Fruit fly (Drosophila melanogaster) whole organism, embryonic: ENCODE results near the gene Notum.

Experiments used
- Aef1 ChIP-seq: fragments of 200-800 bp; sonication (Bioruptor generic); IDR thresholded peaks from 3 replicates; pipeline ENCODE4 v1.3.6; 2022; ENCODE audit warnings: missing biosample characterization, missing genetic modification characterization
- Awh ChIP-seq: fragments of 200-800 bp; sonication (Bioruptor generic); IDR thresholded peaks from 2 replicates; pipeline ENCODE4, ENCODE4 v1.3.6; 2022; ENCODE audit warnings: missing biosample characterization, missing genetic modification characterization
- CG10267 ChIP-seq: fragments of 200-800 bp; sonication (Bioruptor generic); optimal IDR thresholded peaks from 2 replicates; lab custom pipeline; 2018; ENCODE audit warnings: missing biosample characterization, mild to moderate bottlenecking, missing genetic modification characterization, moderate library complexity
- CG11696 ChIP-seq: fragments of 200-800 bp; sonication (Bioruptor generic); IDR thresholded peaks from 2 replicates; pipeline ENCODE4 v1.3.6; 2022; ENCODE audit warnings: missing biosample characterization, missing genetic modification characterization
- CG11723 ChIP-seq: fragments of 200-800 bp; sonication (Bioruptor generic); optimal IDR thresholded peaks from 2 replicates; lab custom pipeline; 2017; ENCODE audit warnings: missing biosample characterization, mild to moderate bottlenecking, missing genetic modification characterization
- CG14441 ChIP-seq: fragments of 200-800 bp; sonication (Bioruptor generic); IDR thresholded peaks from 2 replicates; pipeline ENCODE4 v1.3.6; 2022; ENCODE audit warnings: missing biosample characterization, missing genetic modification characterization
- CG16779 ChIP-seq: fragments of 200-800 bp; sonication (Bioruptor generic); IDR thresholded peaks from 2 replicates; pipeline ENCODE4 v1.3.6; 2022; ENCODE audit warnings: missing biosample characterization, missing genetic modification characterization
- CG17186 ChIP-seq: fragments of 200-800 bp; sonication (Bioruptor generic); optimal IDR thresholded peaks from 3 replicates; lab custom pipeline; 2017; ENCODE audit warnings: missing biosample characterization, missing genetic modification reagents, missing genetic modification characterization
- CG17328 ChIP-seq: fragments of 200-800 bp; sonication (Bioruptor generic); IDR thresholded peaks from 2 replicates; pipeline ENCODE4 v1.3.6; 2022; ENCODE audit warnings: missing biosample characterization, missing genetic modification characterization
- CG18619 ChIP-seq: fragments of 200-800 bp; sonication (Bioruptor generic); optimal IDR thresholded peaks from 3 replicates; lab custom pipeline; 2017; ENCODE audit warnings: missing biosample characterization, mild to moderate bottlenecking, missing genetic modification characterization
- CG34376 ChIP-seq: fragments of 200-800 bp; sonication (Bioruptor generic); optimal IDR thresholded peaks from 2 replicates; lab custom pipeline; 2018; ENCODE audit warnings: missing biosample characterization, mild to moderate bottlenecking, missing genetic modification characterization
- CG4282 ChIP-seq: fragments of 200-800 bp; sonication (Bioruptor generic); optimal IDR thresholded peaks from 2 replicates; lab custom pipeline; 2016; ENCODE audit warnings: missing biosample characterization, missing genetic modification characterization
- CG6254 ChIP-seq: fragments of 200-800 bp; sonication (Bioruptor generic); optimal IDR thresholded peaks from 3 replicates; lab custom pipeline; 2017; ENCODE audit warnings: mild to moderate bottlenecking, missing biosample characterization, missing genetic modification reagents, missing genetic modification characterization
- CoRest ChIP-seq: fragments of 200-800 bp; sonication (Bioruptor generic); optimal IDR thresholded peaks from 3 replicates; lab custom pipeline; 2018; ENCODE audit warnings: missing biosample characterization, mild to moderate bottlenecking, missing genetic modification characterization, moderate library complexity
- D ChIP-seq, 2 experiments: fragments of 200-800 bp in 1 of 2; fragments of >200 bp in 1 of 2; sonication (Bioruptor generic) in 1 of 2; optimal IDR thresholded peaks; 2 replicates in 1 of 2; 3 replicates in 1 of 2; lab custom pipeline; 2017; ENCODE audit warnings: mild to moderate bottlenecking in 1 of 2, missing biosample characterization in 1 of 2, missing genetic modification characterization in 1 of 2, missing genetic modification reagents in 1 of 2
- Dip3 ChIP-seq: fragments of 200-800 bp; sonication (Bioruptor generic); optimal IDR thresholded peaks from 3 replicates; lab custom pipeline; 2016; ENCODE audit warnings: missing biosample characterization, missing genetic modification characterization
- HLHmδ ChIP-seq: fragments of 200-800 bp; sonication (Bioruptor generic); optimal IDR thresholded peaks from 2 replicates; lab custom pipeline; 2018; ENCODE audit warnings: missing biosample characterization, mild to moderate bottlenecking, missing genetic modification characterization, moderate library complexity
- Hr3 ChIP-seq: fragments of 200-800 bp; sonication (Bioruptor generic); optimal IDR thresholded peaks from 3 replicates; lab custom pipeline; 2016; ENCODE audit warnings: missing biosample characterization, missing genetic modification characterization
- Hr51 ChIP-seq, 2 experiments: fragments of 200-800 bp; sonication (Bioruptor generic); optimal IDR thresholded peaks; 2 replicates in 1 of 2; 3 replicates in 1 of 2; lab custom pipeline; 2016 to 2018; ENCODE audit warnings: missing biosample characterization in 2 of 2, missing genetic modification characterization in 2 of 2, mild to moderate bottlenecking in 1 of 2, moderate library complexity in 1 of 2
- MESR4 ChIP-seq: fragments of 200-800 bp; sonication (Bioruptor generic); optimal IDR thresholded peaks from 2 replicates; lab custom pipeline; 2018; ENCODE audit warnings: missing biosample characterization, mild to moderate bottlenecking, missing genetic modification characterization, moderate library complexity
- NK7.1 ChIP-seq: fragments of 200-800 bp; sonication (Bioruptor generic); optimal IDR thresholded peaks from 3 replicates; lab custom pipeline; 2016; ENCODE audit warnings: missing biosample characterization, missing genetic modification characterization
- Poxn ChIP-seq: fragments of 200-800 bp; sonication (Bioruptor generic); IDR thresholded peaks from 2 replicates; pipeline ENCODE4 v1.3.6; 2022; ENCODE audit warnings: missing biosample characterization, missing genetic modification characterization
- Rfx ChIP-seq: fragments of 200-800 bp; sonication (Bioruptor generic); IDR thresholded peaks from 2 replicates; pipeline ENCODE4 v1.3.6; 2022; ENCODE audit warnings: missing biosample characterization, missing genetic modification characterization
- Taf1 ChIP-seq: fragments of 200-800 bp; sonication (Bioruptor generic); IDR thresholded peaks from 2 replicates; pipeline ENCODE4 v1.3.6; 2022; ENCODE audit warnings: missing biosample characterization, missing genetic modification characterization
- ap ChIP-seq: fragments of 200-800 bp; sonication (Bioruptor generic); IDR thresholded peaks from 2 replicates; pipeline ENCODE4 v1.3.6; 2022; ENCODE audit warnings: missing biosample characterization, missing genetic modification characterization
- ara ChIP-seq: fragments of 200-800 bp; sonication (Bioruptor generic); IDR thresholded peaks from 2 replicates; pipeline ENCODE4 v1.3.6; 2022; ENCODE audit warnings: missing biosample characterization, missing genetic modification characterization
- ase ChIP-seq: fragments of 200-800 bp; sonication (Bioruptor generic); IDR thresholded peaks from 3 replicates; pipeline ENCODE4 v1.3.6; 2022; ENCODE audit warnings: missing biosample characterization, missing genetic modification characterization
- ato ChIP-seq: fragments of 200-800 bp; sonication (Bioruptor generic); IDR thresholded peaks from 2 replicates; pipeline ENCODE4 v1.3.6; 2022; ENCODE audit warnings: missing biosample characterization, missing genetic modification characterization; ENCODE audit not compliant: partially characterized antibody
- az2 ChIP-seq: fragments of 200-800 bp; sonication (Bioruptor generic); optimal IDR thresholded peaks from 3 replicates; lab custom pipeline; 2016; ENCODE audit warnings: missing biosample characterization, missing genetic modification characterization
- btn ChIP-seq: fragments of 200-800 bp; sonication (Bioruptor generic); optimal IDR thresholded peaks from 2 replicates; lab custom pipeline; 2016; ENCODE audit warnings: missing biosample characterization, missing genetic modification characterization
- ci ChIP-seq: fragments of 200-800 bp; sonication (Bioruptor generic); IDR thresholded peaks from 3 replicates; pipeline ENCODE4 v1.3.6; 2022; ENCODE audit warnings: missing biosample characterization, missing genetic modification characterization
- crol ChIP-seq: fragments of 200-800 bp; sonication (Bioruptor generic); IDR thresholded peaks from 2 replicates; pipeline ENCODE4 v1.3.6; 2022; ENCODE audit warnings: missing biosample characterization, missing genetic modification characterization
- en ChIP-seq: fragments of 200-800 bp; sonication (Bioruptor generic); optimal IDR thresholded peaks from 2 replicates; lab custom pipeline; 2016; ENCODE audit warnings: missing biosample characterization, missing genetic modification characterization
- esg ChIP-seq: fragments of 200-800 bp; sonication (Bioruptor generic); conservative IDR thresholded peaks from 2 replicates; pipeline ENCODE4 v1.3.6; 2022; ENCODE audit warnings: missing biosample characterization, missing genetic modification characterization
- eve ChIP-seq, 2 experiments: fragments of >200 bp; optimal IDR thresholded peaks; 2 replicates each; lab custom pipeline; 2017; ENCODE audit warnings: missing biosample characterization in 2 of 2, missing genetic modification characterization in 2 of 2
- ewg ChIP-seq: fragments of 200-800 bp; sonication (Bioruptor generic); optimal IDR thresholded peaks from 3 replicates; lab custom pipeline; 2017; ENCODE audit warnings: mild to moderate bottlenecking, missing biosample characterization, missing genetic modification reagents, missing genetic modification characterization
- gem ChIP-seq: fragments of 200-800 bp; sonication (Bioruptor generic); optimal IDR thresholded peaks from 2 replicates; lab custom pipeline; 2019; ENCODE audit warnings: missing biosample characterization, mild to moderate bottlenecking, missing genetic modification characterization, moderate library complexity
- gfzf ChIP-seq: fragments of 200-800 bp; sonication (Bioruptor generic); optimal IDR thresholded peaks from 2 replicates; lab custom pipeline; 2016; ENCODE audit warnings: missing biosample characterization, mild to moderate bottlenecking, missing genetic modification characterization, moderate library complexity
- gsb-n ChIP-seq: fragments of 200-800 bp; sonication (Bioruptor generic); optimal IDR thresholded peaks from 3 replicates; lab custom pipeline; 2018; ENCODE audit warnings: missing biosample characterization, mild to moderate bottlenecking, missing genetic modification characterization
- kni ChIP-seq: fragments of 200-800 bp; sonication (Bioruptor generic); optimal IDR thresholded peaks from 3 replicates; lab custom pipeline; 2017; ENCODE audit warnings: mild to moderate bottlenecking, missing biosample characterization, missing genetic modification reagents, missing genetic modification characterization
- lov ChIP-seq, 2 experiments: fragments of 200-800 bp in 1 of 2; fragments of >200 bp in 1 of 2; sonication (Bioruptor generic) in 1 of 2; IDR thresholded peaks in 1 of 2; optimal IDR thresholded peaks in 1 of 2; 2 replicates in 1 of 2; 3 replicates in 1 of 2; pipeline versions ENCODE4 v1.3.6 to Lab custom; 2017 to 2022; ENCODE audit warnings: missing biosample characterization in 1 of 2, missing genetic modification characterization in 1 of 2
- maf-S ChIP-seq: fragments of 200-800 bp; sonication (Bioruptor generic); optimal IDR thresholded peaks from 2 replicates; lab custom pipeline; 2016; ENCODE audit warnings: missing biosample characterization, missing genetic modification characterization
- nau ChIP-seq: fragments of 200-800 bp; sonication (Bioruptor generic); optimal IDR thresholded peaks from 3 replicates; lab custom pipeline; 2017; ENCODE audit warnings: missing biosample characterization, mild to moderate bottlenecking, missing genetic modification characterization, missing genetic modification reagents
- sens ChIP-seq: fragments of 200-800 bp; sonication (Bioruptor generic); peaks from one replicate; lab custom pipeline; 2016; ENCODE audit warnings: missing biosample characterization, missing genetic modification characterization
- shn ChIP-seq: fragments of 200-800 bp; sonication (Bioruptor generic); optimal IDR thresholded peaks from 3 replicates; lab custom pipeline; 2016; ENCODE audit warnings: missing biosample characterization, missing genetic modification characterization
- sug ChIP-seq: fragments of 200-800 bp; optimal IDR thresholded peaks from 2 replicates; lab custom pipeline; 2019; ENCODE audit warnings: missing biosample characterization, mild to moderate bottlenecking, missing genetic modification characterization, moderate library complexity

Notum gene

dm6 chr3L:16051719-16052122 is 28.4 kb downstream of the Notum start, which contains the start of gene Mbs (continued):
- TF ChIP-seq ato (GFP tag; lab: Robert Waterston, UW): 0 out of 2 replicates have a peak, but pooled peaks have one; percentile 23

- no peak for TF ChIP-seq CG4282
- TF ChIP-seq en (GFP tag; lab: Kevin White, UChicago): no peak
- TF ChIP-seq ewg (GFP tag; lab: Kevin White, UChicago): peak; percentile 31
- no peak for TF ChIP-seq btn (GFP tag; lab: Kevin White, UChicago)
- no peak for TF ChIP-seq gem (tag; lab: Kevin White, UChicago)
- no peak for TF ChIP-seq Hr3 (GFP tag; lab: Kevin White, UChicago)
- TF ChIP-seq Dip3 (GFP tag; lab: Kevin White, UChicago): no peak
- TF ChIP-seq CG17186 (GFP tag; lab: Kevin White, UChicago): no peak
- no peak for TF ChIP-seq CoRest
- no peak for TF ChIP-seq Taf1 (GFP tag; lab: Robert Waterston, UW)
- TF ChIP-seq CG10267 (tag; lab: Kevin White, UChicago): no peak
- no peak for TF ChIP-seq CG11696
- TF ChIP-seq esg (GFP tag; lab: Robert Waterston, UW): no peak
- TF ChIP-seq eve (GFP tag; optimal IDR thresholded peaks at IDR 0.05; lab: Kevin White, UChicago): peak in 1 of 2 experiments; percentile 59
- TF ChIP-seq CG34376 (GFP tag; lab: Kevin White, UChicago): peak; percentile 12
- no peak for TF ChIP-seq HLHmδ (GFP tag; lab: Kevin White, UChicago)
- no peak for TF ChIP-seq gfzf (GFP tag; lab: Kevin White, UChicago)
- no peak for TF ChIP-seq Hr51 (GFP tag; optimal IDR thresholded peaks at IDR 0.05; lab: Kevin White, UChicago)
- peak; percentile 16 for TF ChIP-seq sug
- no peak for TF ChIP-seq shn (GFP tag; lab: Kevin White, UChicago)
- TF ChIP-seq kni (GFP tag; lab: Kevin White, UChicago): peak; percentile 87
- TF ChIP-seq ase (GFP tag; lab: Robert Waterston, UW): no peak
- no peak for TF ChIP-seq crol (GFP tag; lab: Robert Waterston, UW)
- no peak for TF ChIP-seq CG16779
- no peak for TF ChIP-seq Rfx (GFP tag; lab: Robert Waterston, UW)
- TF ChIP-seq CG17328 (GFP tag; lab: Robert Waterston, UW): no peak
- TF ChIP-seq Aef1 (GFP tag; lab: Robert Waterston, UW): peak; percentile 32; the same call in 2 of the 3 replicates
- TF ChIP-seq maf-S (GFP tag; lab: Kevin White, UChicago): no peak
- no peak for TF ChIP-seq ap (GFP tag; lab: Robert Waterston, UW)
- TF ChIP-seq NK7.1 (GFP tag; lab: Kevin White, UChicago): no peak
- no peak for TF ChIP-seq CG18619 (GFP tag; lab: Kevin White, UChicago)
- TF ChIP-seq CG6254 (GFP tag; lab: Kevin White, UChicago): no peak
- peak; percentile 80 for TF ChIP-seq D (optimal IDR thresholded peaks at IDR 0.05; lab: Kevin White, UChicago)
- TF ChIP-seq D (GFP tag; optimal IDR thresholded peaks at IDR 0.05; lab: Kevin White, UChicago): peak; percentile 25
- TF ChIP-seq lov (optimal IDR thresholded peaks at IDR 0.05; lab: Kevin White, UChicago): no peak
- no peak for TF ChIP-seq lov (GFP tag; IDR thresholded peaks at IDR 0.05; lab: Robert Waterston, UW)
- no peak for TF ChIP-seq ara
- peak; percentile 47; the same call in 2 of the 3 replicates for TF ChIP-seq ci (GFP tag; lab: Robert Waterston, UW)
- TF ChIP-seq az2 (GFP tag; lab: Kevin White, UChicago): no peak
- no peak for TF ChIP-seq CG14441
- TF ChIP-seq Poxn: no peak
- peak; percentile 41 for TF ChIP-seq nau (GFP tag; lab: Kevin White, UChicago)
- TF ChIP-seq sens: peak; percentile 80
- TF ChIP-seq Awh (GFP tag; lab: Robert Waterston, UW): no peak
- TF ChIP-seq CG11723 (GFP tag; lab: Kevin White, UChicago): no peak
- no peak for TF ChIP-seq gsb-n (tag; lab: Kevin White, UChicago)
- no peak for TF ChIP-seq MESR4 (GFP tag; lab: Kevin White, UChicago)
Measured at dm6 chr3L:16052145-16053025, 29.1 kb downstream of the Notum start.
